Worm (Caenorhabditis elegans) whole organism, L4/young adult: ENCODE results near the gene hda-10.

Experiments
- W03F9.2 ChIP-seq: fragments of 150-350 bp; optimal IDR thresholded peaks from 2 replicates; lab custom pipeline; 2014; ENCODE audit warnings: missing biosample characterization, missing genetic modification characterization
- dao-5 ChIP-seq: sonication (generic microtip); optimal IDR thresholded peaks from 2 replicates; lab custom pipeline; 2016; ENCODE audit warnings: missing genotype, missing genetic modification characterization, moderate library complexity, missing compliant biosample characterization
- him-1 ChIP-seq: sonication (generic microtip); optimal IDR thresholded peaks from 2 replicates; lab custom pipeline; 2016; ENCODE audit warnings: missing genotype, missing genetic modification reagents, missing genetic modification characterization, missing compliant biosample characterization

hda-10 gene

ce11 chrII:13919100-13919499 lies 36.6 kb downstream of the hda-10 start:
- no peak for TF ChIP-seq dao-5 (tag; lab: Kevin White, UChicago)
- TF ChIP-seq W03F9.2 (tag; lab: Kevin White, UChicago) = no peak
- TF ChIP-seq him-1 (tag; lab: Kevin White, UChicago) = no peak

ce11 chrII:13924909-13925308 lies 42.4 kb downstream of the hda-10 start, which contains the start of gene mltn-5:
mltn-5 (plus strand) TSS chrII:13925209.
- TF ChIP-seq dao-5 (tag; lab: Kevin White, UChicago) = no peak
- no peak for TF ChIP-seq him-1 (tag; lab: Kevin White, UChicago)
- TF ChIP-seq W03F9.2 (tag; lab: Kevin White, UChicago) = no peak

ce11 chrII:13931944-13932343 lies 49.4 kb downstream of the hda-10 start, which contains the start of gene hot-3:
hot-3 (minus strand) TSS chrII:13932044.
- TF ChIP-seq him-1 (tag; lab: Kevin White, UChicago) = no peak
- no peak for TF ChIP-seq dao-5 (tag; lab: Kevin White, UChicago)
- TF ChIP-seq W03F9.2 (tag; lab: Kevin White, UChicago) = no peak

- TF ChIP-seq dao-5 (tag; lab: Kevin White, UChicago) = no peak
- TF ChIP-seq him-1 (tag; lab: Kevin White, UChicago) = no peak
- TF ChIP-seq W03F9.2 (tag; lab: Kevin White, UChicago) = no peak
These were observed 51.0 kb downstream of the hda-10 start for ce11 chrII:13933534-13933933.

- no peak for TF ChIP-seq W03F9.2 (tag; lab: Kevin White, UChicago)
- no peak for TF ChIP-seq dao-5 (tag; lab: Kevin White, UChicago)
- TF ChIP-seq him-1 (tag; lab: Kevin White, UChicago) = no peak
These were observed 53.4 kb downstream of the hda-10 start for ce11 chrII:13935907-13936306.
